Worm (Caenorhabditis elegans): ENCODE measurements around the gene F26H11.4.

- no peak for TF ChIP-seq unc-62 (GFP tag; optimal IDR thresholded peaks at IDR 0.05)
- TF ChIP-seq skn-1 (tag; optimal IDR thresholded peaks at IDR 0.05), result no peak
- TF ChIP-seq ztf-11 (tag; optimal IDR thresholded peaks at IDR 0.05), result no peak
These were observed 28.7 kb downstream of the F26H11.4 start for ce11 chrII:14437116-14437515.

All from whole organism, L3 larva.